Fruit fly (Drosophila melanogaster) whole organism, pupa: ENCODE data around the gene scpr-C.

Experiments used
- CG12605 ChIP-seq: fragments of 200-800 bp; sonication (Bioruptor generic); IDR thresholded peaks from 2 replicates; pipeline ENCODE4 v1.3.6; 2022; ENCODE audit warnings: missing biosample characterization, missing genetic modification characterization
- CG17806 ChIP-seq: fragments of 200-800 bp; sonication (Bioruptor generic); optimal IDR thresholded peaks from 2 replicates; lab custom pipeline; 2018; ENCODE audit warnings: missing biosample characterization, mild to moderate bottlenecking, missing genetic modification characterization, moderate library complexity
- CG32121 ChIP-seq: fragments of 200-800 bp; sonication (Bioruptor generic); IDR thresholded peaks from 2 replicates; pipeline ENCODE4 v1.3.6; 2022; ENCODE audit warnings: missing biosample characterization, missing genetic modification characterization
- CG4496 ChIP-seq: fragments of 200-800 bp; sonication (Bioruptor generic); IDR thresholded peaks from 3 replicates; pipeline ENCODE4 v1.3.6; 2022; ENCODE audit warnings: missing biosample characterization, missing genetic modification characterization
- CG8159 ChIP-seq: fragments of 200-800 bp; sonication (Bioruptor generic); optimal IDR thresholded peaks from 3 replicates; lab custom pipeline; 2018; ENCODE audit warnings: missing biosample characterization, mild to moderate bottlenecking, missing genetic modification characterization, moderate library complexity
- CG8301 ChIP-seq: fragments of 200-800 bp; sonication (Bioruptor generic); optimal IDR thresholded peaks from 2 replicates; lab custom pipeline; 2018; ENCODE audit warnings: missing biosample characterization, mild to moderate bottlenecking, missing genetic modification characterization
- CG9948 ChIP-seq: fragments of 200-800 bp; sonication (Bioruptor generic); optimal IDR thresholded peaks from 2 replicates; lab custom pipeline; 2018; ENCODE audit warnings: missing biosample characterization, mild to moderate bottlenecking, missing genetic modification characterization, moderate library complexity
- Ets98B ChIP-seq: fragments of 200-800 bp; sonication (Bioruptor generic); IDR thresholded peaks from 2 replicates; pipeline ENCODE4 v1.3.6; 2022; ENCODE audit warnings: missing biosample characterization, missing genetic modification characterization
- Pif1A ChIP-seq: fragments of 200-800 bp; sonication (Bioruptor generic); optimal IDR thresholded peaks from 3 replicates; lab custom pipeline; 2016; ENCODE audit warnings: missing biosample characterization, missing genetic modification characterization
- Snoo ChIP-seq: fragments of 200-800 bp; sonication (Bioruptor generic); optimal IDR thresholded peaks from 3 replicates; lab custom pipeline; 2017; ENCODE audit warnings: missing biosample characterization, mild to moderate bottlenecking, missing genetic modification characterization, inconsistent platforms
- fd96Ca ChIP-seq: fragments of 200-800 bp; sonication (Bioruptor generic); IDR thresholded peaks from 3 replicates; pipeline ENCODE4 v1.3.6; 2022; ENCODE audit warnings: missing biosample characterization, missing genetic modification characterization
- rn ChIP-seq: fragments of 200-800 bp; sonication (Bioruptor generic); IDR thresholded peaks from 2 replicates; pipeline ENCODE4 v1.3.6; 2022; ENCODE audit warnings: missing biosample characterization, missing genetic modification characterization

DNA sequence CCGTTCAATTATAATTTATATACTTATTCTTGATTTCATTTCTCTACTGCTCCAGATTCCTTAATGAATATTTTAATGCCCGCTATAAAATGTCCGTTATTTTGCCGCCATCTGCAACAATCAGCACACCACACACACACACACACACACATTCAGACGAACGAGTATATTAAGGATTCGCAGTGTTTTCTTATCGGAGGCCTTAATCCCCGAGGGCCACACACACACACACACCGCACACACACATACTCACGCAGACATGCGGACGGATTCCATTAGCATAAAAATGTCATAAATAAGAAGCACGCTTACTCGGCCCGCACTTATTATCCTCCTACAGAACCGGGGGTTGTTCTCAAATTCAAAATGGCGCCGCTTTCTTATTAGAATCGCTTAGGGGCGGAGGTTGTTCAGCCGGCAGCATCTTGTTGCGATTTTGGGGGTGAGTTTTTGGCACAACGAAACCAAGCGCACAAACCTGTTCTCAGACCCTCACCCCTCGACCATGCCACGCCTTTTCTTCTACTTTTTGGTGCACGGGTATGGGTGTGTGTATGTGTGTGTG lies 35.7 kb downstream of the scpr-C start:
- TF ChIP-seq fd96Ca, result no peak
- no peak for TF ChIP-seq rn
- no peak for TF ChIP-seq CG17806
- no peak for TF ChIP-seq CG8159
- no peak for TF ChIP-seq CG9948 (tag; lab: Kevin White, UChicago)
- no peak for TF ChIP-seq CG4496 (GFP tag; lab: Robert Waterston, UW)
- no peak for TF ChIP-seq CG32121 (GFP tag; lab: Robert Waterston, UW)
- TF ChIP-seq Pif1A (GFP tag; lab: Kevin White, UChicago), result no peak
- no peak for TF ChIP-seq CG12605 (GFP tag; lab: Robert Waterston, UW)
- TF ChIP-seq Ets98B, result no peak
- TF ChIP-seq CG8301 (tag; lab: Kevin White, UChicago), result no peak
- TF ChIP-seq Snoo (tag; lab: Kevin White, UChicago), result no peak
